Worm (Caenorhabditis elegans): Measurements from ENCODE around the gene tofu-7.

- no peak for TF ChIP-seq dao-5 (tag; optimal IDR thresholded peaks at IDR 0.05)
- no peak for TF ChIP-seq him-1 (tag; optimal IDR thresholded peaks at IDR 0.05)
These were observed 10.3 kb upstream of the tofu-7 start, which contains the start of gene nhr-9 for ce11 chrIII:7095156-7095555.
